Fruit fly (Drosophila melanogaster) whole organism, embryonic: ENCODE measurements around the gene CG1572.

Experiments
- Blimp-1 ChIP-seq: fragments of 200-800 bp; sonication (Bioruptor generic); optimal IDR thresholded peaks from 3 replicates; lab custom pipeline; 2018; ENCODE audit warnings: missing biosample characterization, missing genetic modification characterization, mild to moderate bottlenecking, moderate library complexity, missing genetic modification reagents
- CG10147 ChIP-seq: fragments of 200-800 bp; sonication (Bioruptor generic); optimal IDR thresholded peaks from 2 replicates; lab custom pipeline; 2019; ENCODE audit warnings: missing biosample characterization, mild to moderate bottlenecking, missing genetic modification characterization, moderate library complexity
- CG10543 ChIP-seq: fragments of 200-800 bp; sonication (Bioruptor generic); optimal IDR thresholded peaks from 3 replicates; lab custom pipeline; 2017; ENCODE audit warnings: missing biosample characterization, mild to moderate bottlenecking, missing genetic modification characterization, moderate library complexity
- CG10979 ChIP-seq: fragments of 200-800 bp; sonication (Bioruptor generic); optimal IDR thresholded peaks from 2 replicates; lab custom pipeline; 2018; ENCODE audit warnings: missing biosample characterization, mild to moderate bottlenecking, missing genetic modification characterization, moderate library complexity
- CG11085 ChIP-seq: fragments of 200-800 bp; sonication (Bioruptor generic); IDR thresholded peaks from 2 replicates; pipeline ENCODE4 v1.3.6; 2022; ENCODE audit warnings: missing biosample characterization, missing genetic modification characterization
- CG11695 ChIP-seq: fragments of 200-800 bp; sonication (Bioruptor generic); IDR thresholded peaks from 3 replicates; pipeline ENCODE4 v1.3.6; 2022; ENCODE audit warnings: missing biosample characterization, missing genetic modification characterization
- CG12299 ChIP-seq: fragments of 200-800 bp; sonication (Bioruptor generic); optimal IDR thresholded peaks from 2 replicates; lab custom pipeline; 2018; ENCODE audit warnings: missing biosample characterization, mild to moderate bottlenecking, missing genetic modification characterization
- CG12769 ChIP-seq: fragments of 200-800 bp; sonication (Bioruptor generic); optimal IDR thresholded peaks from 2 replicates; lab custom pipeline; 2019; ENCODE audit warnings: missing biosample characterization, mild to moderate bottlenecking, missing genetic modification characterization, moderate library complexity
- CG17186 ChIP-seq: fragments of 200-800 bp; sonication (Bioruptor generic); optimal IDR thresholded peaks from 3 replicates; lab custom pipeline; 2017; ENCODE audit warnings: missing biosample characterization, missing genetic modification reagents, missing genetic modification characterization
- CG2712 ChIP-seq: fragments of 200-800 bp; optimal IDR thresholded peaks from 3 replicates; lab custom pipeline; 2019; ENCODE audit warnings: missing biosample characterization, mild to moderate bottlenecking, missing genetic modification characterization, moderate library complexity
- CG31224 ChIP-seq: fragments of 200-800 bp; sonication (Bioruptor generic); IDR thresholded peaks from 2 replicates; pipeline ENCODE4 v1.3.6; 2022; ENCODE audit warnings: missing biosample characterization, missing genetic modification characterization
- CG4424 ChIP-seq: fragments of 200-800 bp; sonication (Bioruptor generic); optimal IDR thresholded peaks from 3 replicates; lab custom pipeline; 2016; ENCODE audit warnings: missing biosample characterization, missing genetic modification characterization
- CG4617 ChIP-seq: fragments of 200-800 bp; sonication (Bioruptor generic); optimal IDR thresholded peaks from 3 replicates; lab custom pipeline; 2016; ENCODE audit warnings: missing biosample characterization, missing genetic modification characterization, borderline replicate concordance
- CG7556 ChIP-seq: fragments of 200-800 bp; sonication (Bioruptor generic); optimal IDR thresholded peaks from 2 replicates; lab custom pipeline; 2017; ENCODE audit warnings: missing biosample characterization, mild to moderate bottlenecking, missing genetic modification characterization
- CG8924 ChIP-seq: fragments of 200-800 bp; optimal IDR thresholded peaks from 3 replicates; lab custom pipeline; 2019; ENCODE audit warnings: missing biosample characterization, mild to moderate bottlenecking, missing genetic modification characterization, moderate library complexity
- CG9609 ChIP-seq: fragments of 200-800 bp; sonication (Bioruptor generic); optimal IDR thresholded peaks from 3 replicates; lab custom pipeline; 2016; ENCODE audit warnings: missing biosample characterization, missing genetic modification characterization
- CG9797 ChIP-seq: fragments of 200-800 bp; sonication (Bioruptor generic); optimal IDR thresholded peaks from 3 replicates; lab custom pipeline; 2018; ENCODE audit warnings: missing biosample characterization, mild to moderate bottlenecking, missing genetic modification characterization
- Deaf1 ChIP-seq: fragments of 200-800 bp; optimal IDR thresholded peaks from 3 replicates; lab custom pipeline; 2019; ENCODE audit warnings: missing biosample characterization, mild to moderate bottlenecking, missing genetic modification characterization, moderate library complexity
- Dek ChIP-seq: fragments of 200-800 bp; sonication (Bioruptor generic); optimal IDR thresholded peaks from 3 replicates; lab custom pipeline; 2019; ENCODE audit warnings: missing biosample characterization, mild to moderate bottlenecking, missing genetic modification characterization, moderate library complexity
- Dip3 ChIP-seq: fragments of 200-800 bp; sonication (Bioruptor generic); optimal IDR thresholded peaks from 3 replicates; lab custom pipeline; 2016; ENCODE audit warnings: missing biosample characterization, missing genetic modification characterization
- E2f2 ChIP-seq: fragments of 200-800 bp; sonication (Bioruptor generic); IDR thresholded peaks from 2 replicates; pipeline ENCODE4 v1.3.6; 2022; ENCODE audit warnings: missing biosample characterization, missing genetic modification characterization
- Ets65A ChIP-seq: fragments of 200-800 bp; sonication (Bioruptor generic); peaks from one replicate; lab custom pipeline; 2016; ENCODE audit warnings: missing biosample characterization, missing genetic modification characterization
- Hr3 ChIP-seq: fragments of 200-800 bp; sonication (Bioruptor generic); optimal IDR thresholded peaks from 3 replicates; lab custom pipeline; 2016; ENCODE audit warnings: missing biosample characterization, missing genetic modification characterization
- Jarid2 ChIP-seq: fragments of 200-800 bp; sonication (Bioruptor generic); optimal IDR thresholded peaks from 3 replicates; lab custom pipeline; 2017; ENCODE audit warnings: mild to moderate bottlenecking, missing biosample characterization, missing genetic modification reagents, missing genetic modification characterization
- Mad ChIP-seq: fragments of 200-800 bp; sonication (Bioruptor generic); optimal IDR thresholded peaks from 2 replicates; lab custom pipeline; 2016; ENCODE audit warnings: missing biosample characterization, missing genetic modification characterization
- Max ChIP-seq: fragments of 200-800 bp; sonication (Bioruptor generic); optimal IDR thresholded peaks from 2 replicates; lab custom pipeline; 2016; ENCODE audit warnings: missing biosample characterization, mild to moderate bottlenecking, missing genetic modification characterization
- Rx ChIP-seq: fragments of 200-800 bp; sonication (Bioruptor generic); IDR thresholded peaks from 2 replicates; pipeline ENCODE4 v1.3.6; 2022; ENCODE audit warnings: missing biosample characterization, missing genetic modification characterization
- Sry-β ChIP-seq: fragments of 200-800 bp; sonication (Bioruptor generic); optimal IDR thresholded peaks from 2 replicates; lab custom pipeline; 2018; ENCODE audit warnings: missing biosample characterization, mild to moderate bottlenecking, missing genetic modification characterization, moderate library complexity
- YL-1 ChIP-seq: fragments of 200-800 bp; sonication (Bioruptor generic); optimal IDR thresholded peaks from 3 replicates; lab custom pipeline; 2017; ENCODE audit warnings: missing biosample characterization, mild to moderate bottlenecking, missing genetic modification characterization
- ac ChIP-seq: fragments of 200-800 bp; sonication (Bioruptor generic); optimal IDR thresholded peaks from 3 replicates; lab custom pipeline; 2017; ENCODE audit warnings: missing biosample characterization, mild to moderate bottlenecking, missing genetic modification characterization
- bcd ChIP-seq: fragments of 200-800 bp; sonication (Bioruptor generic); optimal IDR thresholded peaks from 2 replicates; lab custom pipeline; 2017; ENCODE audit warnings: missing biosample characterization, mild to moderate bottlenecking, missing genetic modification characterization
- chm ChIP-seq: fragments of 200-800 bp; sonication (Bioruptor generic); IDR thresholded peaks from 2 replicates; pipeline ENCODE4 v1.3.6; 2022; ENCODE audit warnings: missing biosample characterization, missing genetic modification characterization
- da ChIP-seq: fragments of 200-800 bp; sonication (Bioruptor generic); optimal IDR thresholded peaks from 2 replicates; lab custom pipeline; 2016; ENCODE audit warnings: missing biosample characterization, missing genetic modification characterization
- danr ChIP-seq: fragments of 200-800 bp; sonication (Bioruptor generic); IDR thresholded peaks from 2 replicates; pipeline ENCODE4 v1.3.6; 2022; ENCODE audit warnings: missing biosample characterization, missing genetic modification characterization
- dm ChIP-seq: fragments of 200-800 bp; sonication (Bioruptor generic); optimal IDR thresholded peaks from 3 replicates; lab custom pipeline; 2016; ENCODE audit warnings: missing biosample characterization, missing genetic modification characterization
- dmrt99B ChIP-seq: fragments of 200-800 bp; sonication (Bioruptor generic); optimal IDR thresholded peaks from 2 replicates; lab custom pipeline; 2018; ENCODE audit warnings: missing biosample characterization, mild to moderate bottlenecking, missing genetic modification characterization, moderate library complexity
- ems ChIP-seq: fragments of 200-800 bp; sonication (Bioruptor generic); optimal IDR thresholded peaks from 3 replicates; lab custom pipeline; 2016; ENCODE audit warnings: missing biosample characterization, missing genetic modification characterization
- fu2 ChIP-seq: fragments of 200-800 bp; sonication (Bioruptor generic); optimal IDR thresholded peaks from 2 replicates; lab custom pipeline; 2016; ENCODE audit warnings: missing biosample characterization, missing genetic modification characterization
- gsb-n ChIP-seq: fragments of 200-800 bp; sonication (Bioruptor generic); optimal IDR thresholded peaks from 3 replicates; lab custom pipeline; 2018; ENCODE audit warnings: missing biosample characterization, mild to moderate bottlenecking, missing genetic modification characterization
- jing ChIP-seq: fragments of 200-800 bp; sonication (Bioruptor generic); optimal IDR thresholded peaks from 2 replicates; lab custom pipeline; 2018; ENCODE audit warnings: missing biosample characterization, mild to moderate bottlenecking, missing genetic modification characterization
- ken ChIP-seq: fragments of 200-800 bp; sonication (Bioruptor generic); IDR thresholded peaks from 3 replicates; pipeline ENCODE4 v1.3.6; 2022; ENCODE audit warnings: missing biosample characterization, missing genetic modification characterization
- klu ChIP-seq: fragments of 200-800 bp; sonication (Bioruptor generic); IDR thresholded peaks from 2 replicates; pipeline ENCODE4 v1.3.6; 2022; ENCODE audit warnings: missing biosample characterization, missing genetic modification characterization
- nom ChIP-seq: fragments of 200-800 bp; sonication (Bioruptor generic); optimal IDR thresholded peaks from 2 replicates; lab custom pipeline; 2017; ENCODE audit warnings: missing biosample characterization, missing genetic modification characterization, mild to moderate bottlenecking, moderate library complexity, missing genetic modification reagents
- pnt ChIP-seq: fragments of 200-800 bp; sonication (Bioruptor generic); optimal IDR thresholded peaks from 3 replicates; lab custom pipeline; 2016; ENCODE audit warnings: missing biosample characterization, missing genetic modification characterization
- repo ChIP-seq: fragments of 200-800 bp; sonication (Bioruptor generic); optimal IDR thresholded peaks from 2 replicates; lab custom pipeline; 2016; ENCODE audit warnings: missing biosample characterization, missing genetic modification characterization
- slbo ChIP-seq: fragments of 200-800 bp; sonication (Bioruptor generic); IDR thresholded peaks from 2 replicates; pipeline ENCODE4 v1.3.6; 2022; ENCODE audit warnings: missing biosample characterization, missing genetic modification characterization
- sr ChIP-seq: fragments of 200-800 bp; sonication (Bioruptor generic); IDR thresholded peaks from 3 replicates; pipeline ENCODE4 v1.3.6; 2022; ENCODE audit warnings: missing biosample characterization, missing genetic modification characterization
- twi ChIP-seq: fragments of 200-800 bp; optimal IDR thresholded peaks from 2 replicates; lab custom pipeline; 2019; ENCODE audit warnings: missing biosample characterization, mild to moderate bottlenecking, missing genetic modification characterization, moderate library complexity
- unpg ChIP-seq: fragments of 200-800 bp; sonication (Bioruptor generic); optimal IDR thresholded peaks from 3 replicates; lab custom pipeline; 2018; ENCODE audit warnings: missing biosample characterization, mild to moderate bottlenecking, missing genetic modification characterization, moderate library complexity
- wdn ChIP-seq: fragments of 200-800 bp; sonication (Bioruptor generic); IDR thresholded peaks from 2 replicates; pipeline ENCODE4 v1.3.6; 2022; ENCODE audit warnings: missing biosample characterization, missing genetic modification characterization

CG1572 gene

dm6 chrX:11569956-11570695, 11.7 kb upstream of the CG1572 start, which contains the start of the genes Polr2A and CG11699 (continued):
- TF ChIP-seq ems (GFP tag; lab: Kevin White, UChicago) (peak; percentile 5), CG10543 (GFP tag; lab: Kevin White, UChicago) (peak; percentile 58), CG11085 (GFP tag; lab: Robert Waterston, UW) (0 out of 2 replicates have a peak, but pooled peaks have one; percentile 32), Mad (GFP tag; lab: Kevin White, UChicago) (peak; percentile 26), CG10147 (GFP tag; lab: Kevin White, UChicago) (peak; percentile 54), dmrt99B (no peak), Dek (peak; percentile 59), danr (GFP tag; lab: Robert Waterston, UW) (no peak), Sry-β (peak; percentile 95), CG17186 (peak; percentile 38), ken (no peak), wdn (no peak), fu2 (GFP tag; lab: Kevin White, UChicago) (no peak), Dip3 (GFP tag; lab: Kevin White, UChicago) (peak; percentile 40), dm (peak; percentile 18), bcd (peak; percentile 46), repo (no peak), CG9609 (GFP tag; lab: Kevin White, UChicago) (no peak), chm (no peak), ac (GFP tag; lab: Kevin White, UChicago) (no peak), da (GFP tag; lab: Kevin White, UChicago) (no peak), CG31224 (GFP tag; lab: Robert Waterston, UW) (peak; percentile 50; the same call in 1 of the 2 replicates), gsb-n (tag; lab: Kevin White, UChicago) (peak; percentile 54), YL-1 (GFP tag; lab: Kevin White, UChicago) (peak; percentile 85), CG10979 (peak; percentile 18), CG12769 (no peak), twi (tag; lab: Kevin White, UChicago) (peak; percentile 48), sr (no peak), CG11695 (GFP tag; lab: Robert Waterston, UW) (no peak), Blimp-1 (GFP tag; lab: Kevin White, UChicago) (no peak), E2f2 (peak; percentile 56), CG7556 (GFP tag; lab: Kevin White, UChicago) (peak; percentile 39), Deaf1 (tag; lab: Kevin White, UChicago) (peak; percentile 42), klu (GFP tag; lab: Robert Waterston, UW) (no peak), CG12299 (tag; lab: Kevin White, UChicago) (peak; percentile 29), jing (GFP tag; lab: Kevin White, UChicago) (no peak), pnt (GFP tag; lab: Kevin White, UChicago) (no peak), Jarid2 (GFP tag; lab: Kevin White, UChicago) (peak; percentile 55), nom (peak; percentile 76), CG8924 (tag; lab: Kevin White, UChicago) (peak; percentile 31), CG4617 (GFP tag; lab: Kevin White, UChicago) (peak; percentile 42), Rx (GFP tag; lab: Robert Waterston, UW) (no peak), Max (GFP tag; lab: Kevin White, UChicago) (peak; percentile 47), Hr3 (peak; percentile 57), Ets65A (GFP tag; lab: Kevin White, UChicago) (peak; percentile 81), CG9797 (peak; percentile 87), CG4424 (peak; percentile 21), CG2712 (tag; lab: Kevin White, UChicago) (peak; percentile 57), unpg (GFP tag; lab: Kevin White, UChicago) (peak; percentile 2), slbo (GFP tag; lab: Robert Waterston, UW) (peak; percentile 62; the same call in 1 of the 2 replicates)
